Worm (Caenorhabditis elegans): ENCODE data around the gene H05C05.4.

H05C05.4 gene

ce11 chrIII:2899705-2900104, 46.3 kb downstream of the H05C05.4 start:
- TF ChIP-seq hmbx-1 (tag; optimal IDR thresholded peaks at IDR 0.05), result no peak
- TF ChIP-seq ceh-13 (GFP tag; optimal IDR thresholded peaks at IDR 0.05), result no peak
- TF ChIP-seq hnd-1 (tag; optimal IDR thresholded peaks at IDR 0.05), result no peak
- TF ChIP-seq tbx-37 (GFP tag; conservative IDR thresholded peaks at IDR 0.05), result no peak
- no peak for TF ChIP-seq sea-1 (GFP tag; conservative IDR thresholded peaks at IDR 0.05)
- no peak for TF ChIP-seq scrt-1 (GFP tag; IDR thresholded peaks at IDR 0.05)
- TF ChIP-seq tbx-11 (GFP tag; IDR thresholded peaks at IDR 0.05), result no peak
